Fruit fly (Drosophila melanogaster): ENCODE data around the gene CG6508.
A peak's percentile ranks its signal among the peaks of the same experiment; 100 is the strongest.

Gene CG6508

DNA sequence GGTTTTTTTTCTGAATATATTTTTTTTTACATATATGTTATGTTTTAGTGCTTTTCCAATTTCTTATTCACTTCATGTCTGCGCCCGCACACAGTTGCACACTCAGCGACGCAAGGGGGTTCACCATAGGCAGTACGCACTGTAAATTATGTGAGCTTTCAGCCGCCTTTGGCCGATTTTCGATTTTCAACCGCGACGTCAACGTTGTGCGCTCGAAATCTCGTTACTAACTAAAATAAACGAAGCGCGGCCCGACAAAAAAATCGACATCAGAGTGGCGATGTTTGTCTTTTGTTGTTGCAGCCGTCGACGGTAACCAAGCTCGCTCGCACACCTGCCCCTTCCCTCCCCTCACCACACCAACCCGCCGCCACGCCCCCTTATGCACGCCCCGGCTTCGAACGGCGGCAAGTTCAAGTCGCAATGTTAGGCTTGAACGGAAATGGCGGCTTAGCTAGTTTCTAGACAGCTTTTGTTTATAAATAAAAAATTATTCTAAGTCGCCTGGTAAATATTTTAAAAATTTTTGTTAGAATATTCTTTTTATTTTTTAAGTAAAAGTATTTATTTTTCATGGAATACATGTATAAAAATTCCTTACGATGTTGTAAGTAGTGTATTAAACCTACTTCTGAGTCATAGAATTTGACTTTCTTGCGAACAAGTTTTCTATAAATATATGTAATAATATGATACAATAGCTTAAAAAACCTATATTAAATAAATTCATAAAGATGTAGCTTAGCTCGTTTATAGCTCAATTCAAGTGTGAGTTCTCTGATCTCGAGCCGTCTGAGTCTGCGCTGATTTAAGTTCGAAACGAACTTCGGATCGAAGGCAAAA lies 17.8 kb upstream of the CG6508 start, which contains the start of gene CG31869 (continued):
- TF ChIP-seq kah (GFP tag; optimal IDR thresholded peaks at IDR 0.05) (no peak), CG34422 (GFP tag; IDR thresholded peaks at IDR 0.05) (0 out of 3 replicates have a peak, but pooled peaks have one; percentile 10), Meics (GFP tag; optimal IDR thresholded peaks at IDR 0.05) (peak; percentile 41), wdn (GFP tag; IDR thresholded peaks at IDR 0.05) (0 out of 2 replicates have a peak, but pooled peaks have one; percentile 35), Ptx1 (GFP tag; IDR thresholded peaks at IDR 0.05) (peak; percentile 53), dm (GFP tag; optimal IDR thresholded peaks at IDR 0.05) (no peak), kni (GFP tag; optimal IDR thresholded peaks at IDR 0.05) (peak; percentile 30), Aef1 (GFP tag; IDR thresholded peaks at IDR 0.05) (peak; percentile 16; the same call in 1 of the 3 replicates), Deaf1 (tag; optimal IDR thresholded peaks at IDR 0.05) (peak; percentile 77), danr (GFP tag; IDR thresholded peaks at IDR 0.05) (no peak), CG3163 (GFP tag; optimal IDR thresholded peaks at IDR 0.05) (no peak), Max (GFP tag; optimal IDR thresholded peaks at IDR 0.05) (no peak), jing (GFP tag; optimal IDR thresholded peaks at IDR 0.05) (no peak)

DNA sequence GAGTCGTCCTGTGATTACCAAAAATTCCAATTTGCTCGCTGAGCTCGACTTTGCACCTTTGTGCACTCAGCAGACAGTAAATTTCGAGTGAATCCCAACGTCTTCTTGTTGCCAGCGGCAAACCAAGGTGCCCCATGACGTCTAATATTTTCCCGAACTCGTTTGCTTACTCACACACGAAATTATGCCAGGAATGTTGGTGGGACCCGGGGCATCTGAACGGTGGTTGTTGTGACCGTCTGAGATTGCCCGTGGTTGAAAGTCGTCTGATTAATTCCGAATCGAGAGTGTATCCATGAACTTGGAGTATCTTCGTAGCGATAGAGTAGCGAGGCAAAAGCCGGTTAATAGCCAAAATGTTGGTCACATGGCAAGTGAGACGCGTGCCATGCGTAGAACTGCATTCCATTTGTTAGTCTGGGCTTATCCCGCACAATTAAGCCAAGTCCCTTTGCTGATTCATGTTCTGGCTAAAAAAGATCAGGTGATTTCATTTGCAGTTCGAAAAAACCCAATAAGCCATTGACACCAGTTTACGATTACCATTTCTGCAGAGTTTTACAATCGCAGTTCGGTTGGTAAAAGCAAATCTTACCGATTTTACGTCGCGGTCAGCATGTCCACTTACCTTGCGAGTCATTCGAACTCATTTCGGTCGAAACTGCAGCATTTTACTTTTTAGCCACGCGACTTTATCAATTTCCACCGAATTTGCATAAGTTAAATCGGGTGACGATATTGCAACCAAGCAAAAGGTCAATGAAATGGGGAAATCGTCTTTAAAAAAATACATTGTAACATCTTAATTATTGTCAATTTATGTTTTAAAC lies 16.7 kb upstream of the CG6508 start:
- no peak for TF ChIP-seq CG8924 (tag; optimal IDR thresholded peaks at IDR 0.05)
- TF ChIP-seq z (GFP tag; IDR thresholded peaks at IDR 0.05): peak; percentile 35; the same call in 1 of the 3 replicates
- no peak for TF ChIP-seq Dref (GFP tag; IDR thresholded peaks at IDR 0.05)
- peak; percentile 39 for TF ChIP-seq CG11504 (tag; optimal IDR thresholded peaks at IDR 0.05)
- 0 out of 3 replicates have a peak, but pooled peaks have one; percentile 16 for TF ChIP-seq CG34422 (GFP tag; IDR thresholded peaks at IDR 0.05)
- peak; percentile 96 for TF ChIP-seq sd (tag; optimal IDR thresholded peaks at IDR 0.05)

DNA sequence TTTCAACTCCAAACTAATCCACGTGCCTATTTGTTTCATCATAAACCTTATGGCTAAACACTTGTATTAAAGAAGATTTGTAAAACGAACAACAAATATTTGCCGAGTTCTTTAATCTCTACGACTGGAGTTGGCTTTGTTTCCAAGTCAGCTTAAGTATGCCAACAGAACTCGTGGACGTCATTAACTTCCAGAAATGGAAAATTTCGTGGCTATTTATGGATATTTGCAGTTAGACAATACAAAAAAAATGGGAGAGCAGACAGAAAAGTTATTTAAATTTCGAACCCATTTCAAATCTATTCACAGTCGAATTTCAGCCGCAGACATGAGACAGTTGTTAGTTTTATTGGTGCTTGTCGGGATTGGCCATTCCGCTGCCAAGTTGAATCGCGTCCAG lies 1.5 kb downstream of the CG6508 start, which contains the start of gene CG17134:
Gene CG17134 (plus strand): TSS at position 301 of the 400 bp plus-strand sequence.
- TF ChIP-seq Fer1 (GFP tag; optimal IDR thresholded peaks at IDR 0.05) (no peak), CG15073 (GFP tag; optimal IDR thresholded peaks at IDR 0.05) (no peak), CG6689 (GFP tag; IDR thresholded peaks at IDR 0.05) (no peak), Asciz (GFP tag; optimal IDR thresholded peaks at IDR 0.05) (no peak), Max (GFP tag; optimal IDR thresholded peaks at IDR 0.05) (no peak), Dad (GFP tag; optimal IDR thresholded peaks at IDR 0.05) (no peak), unc-4 (GFP tag; IDR thresholded peaks at IDR 0.05; ENCODE audit: partially characterized antibody) (no peak), croc (GFP tag; conservative IDR thresholded peaks at IDR 0.05) (no peak), repo (GFP tag; optimal IDR thresholded peaks at IDR 0.05) (no peak), CkIIα-i1 (GFP tag; IDR thresholded peaks at IDR 0.05) (no peak), HHEX (GFP tag; optimal IDR thresholded peaks at IDR 0.05) (no peak), tap (tag; optimal IDR thresholded peaks at IDR 0.05) (no peak), CG4360 (GFP tag; IDR thresholded peaks at IDR 0.05) (no peak), CG8359 (GFP tag; optimal IDR thresholded peaks at IDR 0.05; ENCODE audit: borderline replicate concordance) (no peak), D19A (tag; optimal IDR thresholded peaks at IDR 0.05) (no peak), lov (optimal IDR thresholded peaks at IDR 0.05) (no peak), lov (GFP tag; IDR thresholded peaks at IDR 0.05) (no peak)
